Worm (Caenorhabditis elegans): ENCODE results near the gene C16D9.1.

C16D9.1 gene

DNA sequence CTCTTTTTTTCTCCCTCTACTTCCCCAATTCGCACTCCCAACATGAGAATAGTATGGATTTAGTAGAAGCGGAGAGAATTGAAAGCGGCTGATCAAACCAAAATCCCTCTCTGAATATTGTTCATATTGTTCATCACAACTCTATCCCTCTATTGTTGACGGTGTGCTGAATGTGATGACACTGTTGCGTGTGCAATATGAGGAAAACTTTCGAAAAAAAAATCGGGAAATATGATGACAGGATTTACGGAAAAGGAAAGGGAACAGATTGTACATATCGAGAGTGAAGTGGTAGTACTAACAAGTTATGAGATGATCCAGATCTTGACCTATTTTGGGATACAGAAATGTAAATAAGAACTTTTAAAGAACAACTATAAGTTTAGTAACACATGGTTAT lies 36.8 kb downstream of the C16D9.1 start, which contains the start of gene smex-1:
smex-1 (minus strand) TSS at position 101 of the 400 bp plus-strand sequence.
- TF ChIP-seq nhr-25 (tag; optimal IDR thresholded peaks at IDR 0.05), result no peak
- no peak for TF ChIP-seq ceh-16 (tag; optimal IDR thresholded peaks at IDR 0.05)
- TF ChIP-seq snpc-4 (tag; optimal IDR thresholded peaks at IDR 0.05), result no peak

ce11 chrV:8297504-8297903 lies 38.4 kb downstream of the C16D9.1 start, which contains the start of gene W02D7.4:
W02D7.4 (minus strand) TSS chrV:8297604.
- TF ChIP-seq blmp-1 (tag; optimal IDR thresholded peaks at IDR 0.05; ENCODE audit: insufficient read depth), result no peak

- TF ChIP-seq elt-1 (tag; optimal IDR thresholded peaks at IDR 0.05) (no peak), skn-1 (tag; optimal IDR thresholded peaks at IDR 0.05) (no peak), zag-1 (tag; optimal IDR thresholded peaks at IDR 0.05) (no peak), ama-1 (optimal IDR thresholded peaks at IDR 0.05) (no peak), egl-27 (tag; optimal IDR thresholded peaks at IDR 0.05) (no peak), nhr-237 (tag; optimal IDR thresholded peaks at IDR 0.05) (no peak), unc-62 (GFP tag; optimal IDR thresholded peaks at IDR 0.05) (no peak), blmp-1 (tag; optimal IDR thresholded peaks at IDR 0.05; ENCODE audit: insufficient read depth) (no peak), mab-5 (tag; optimal IDR thresholded peaks at IDR 0.05) (no peak), ztf-11 (tag; optimal IDR thresholded peaks at IDR 0.05) (no peak), nhr-10 (tag; optimal IDR thresholded peaks at IDR 0.05) (no peak), sem-4 (tag; optimal IDR thresholded peaks at IDR 0.05) (no peak), F13H6.1 (tag; optimal IDR thresholded peaks at IDR 0.05) (no peak), ceh-16 (tag; optimal IDR thresholded peaks at IDR 0.05) (no peak), nhr-21 (tag; optimal IDR thresholded peaks at IDR 0.05) (no peak), mbf-1 (tag; optimal IDR thresholded peaks at IDR 0.05) (no peak)
Measured at ce11 chrV:8299191-8299854, 40.2 kb downstream of the C16D9.1 start, which contains the start of gene W02D7.5. W02D7.5 (minus strand) TSS chrV:8299241.

ce11 chrV:8300935-8301535 lies 41.9 kb downstream of the C16D9.1 start, which contains the start of gene W02D7.6:
W02D7.6 (minus strand) TSS chrV:8301507.
- TF ChIP-seq sma-9 (GFP tag; optimal IDR thresholded peaks at IDR 0.05) (peak; percentile 23), sma-9 (tag; optimal IDR thresholded peaks at IDR 0.05) (no peak), crh-2 (tag; optimal IDR thresholded peaks at IDR 0.05) (peak; percentile 62), nhr-129 (tag; optimal IDR thresholded peaks at IDR 0.05) (peak; percentile 48), C34F6.9 (tag; optimal IDR thresholded peaks at IDR 0.05) (peak; percentile 46), nhr-237 (tag; optimal IDR thresholded peaks at IDR 0.05) (no peak), fos-1 (tag; optimal IDR thresholded peaks at IDR 0.05) (no peak), sem-4 (tag; optimal IDR thresholded peaks at IDR 0.05) (peak; percentile 13), lsy-2 (tag; optimal IDR thresholded peaks at IDR 0.05) (peak in 1 of 2 experiments; percentile 19)

ce11 chrV:8302522-8302921 lies 43.4 kb downstream of the C16D9.1 start, which contains the start of gene sel-9:
sel-9 (minus strand) TSS chrV:8302580.
- TF ChIP-seq blmp-1 (tag; optimal IDR thresholded peaks at IDR 0.05; ENCODE audit: insufficient read depth), result peak; percentile 6
- no peak for TF ChIP-seq ztf-1 (GFP tag; conservative IDR thresholded peaks at IDR 0.05)
- peak; percentile 19 for TF ChIP-seq lin-13 (GFP tag; optimal IDR thresholded peaks at IDR 0.05)
- no peak for TF ChIP-seq alr-1 (tag; optimal IDR thresholded peaks at IDR 0.05)
- TF ChIP-seq unc-55 (GFP tag; optimal IDR thresholded peaks at IDR 0.05), result peak; percentile 79
- TF ChIP-seq unc-62 (GFP tag; optimal IDR thresholded peaks at IDR 0.05), result no peak
- no peak for TF ChIP-seq sem-4 (tag; optimal IDR thresholded peaks at IDR 0.05)
- TF ChIP-seq Y55F3AM.14 (GFP tag; optimal IDR thresholded peaks at IDR 0.05), result no peak
- TF ChIP-seq nhr-6 (tag; optimal IDR thresholded peaks at IDR 0.05), result no peak
- TF ChIP-seq nhr-10 (tag; optimal IDR thresholded peaks at IDR 0.05), result no peak
- no peak for TF ChIP-seq nhr-11 (tag; optimal IDR thresholded peaks at IDR 0.05)
- TF ChIP-seq ceh-82 (tag; optimal IDR thresholded peaks at IDR 0.05), result no peak
- TF ChIP-seq nhr-129 (tag; optimal IDR thresholded peaks at IDR 0.05), result peak; percentile 45
- no peak for TF ChIP-seq unc-39 (tag; optimal IDR thresholded peaks at IDR 0.05)
- no peak for TF ChIP-seq zag-1 (tag; optimal IDR thresholded peaks at IDR 0.05)
- no peak for TF ChIP-seq lin-11 (tag; optimal IDR thresholded peaks at IDR 0.05)
- peak; percentile 57 for TF ChIP-seq C34F6.9 (tag; optimal IDR thresholded peaks at IDR 0.05)
- no peak for TF ChIP-seq peb-1 (tag; optimal IDR thresholded peaks at IDR 0.05)
- no peak for TF ChIP-seq mbf-1 (tag; optimal IDR thresholded peaks at IDR 0.05)
- TF ChIP-seq R02D3.7 (tag; optimal IDR thresholded peaks at IDR 0.05), result no peak
- no peak for TF ChIP-seq ceh-16 (tag; optimal IDR thresholded peaks at IDR 0.05)
- TF ChIP-seq elt-1 (tag; optimal IDR thresholded peaks at IDR 0.05), result no peak
- no peak for TF ChIP-seq dmd-4 (tag; optimal IDR thresholded peaks at IDR 0.05)
- no peak for TF ChIP-seq ztf-4 (tag; optimal IDR thresholded peaks at IDR 0.05)
- TF ChIP-seq ama-1 (optimal IDR thresholded peaks at IDR 0.05), result peak; percentile 3
- TF ChIP-seq ZK546.5 (tag; optimal IDR thresholded peaks at IDR 0.05), result no peak
- TF ChIP-seq nhr-77 (tag; optimal IDR thresholded peaks at IDR 0.05), result no peak
- no peak for TF ChIP-seq lin-39 (tag; optimal IDR thresholded peaks at IDR 0.05)
- no peak for TF ChIP-seq mdl-1 (tag; optimal IDR thresholded peaks at IDR 0.05)
- no peak for TF ChIP-seq skn-1 (tag; optimal IDR thresholded peaks at IDR 0.05)
- no peak for TF ChIP-seq nhr-25 (tag; optimal IDR thresholded peaks at IDR 0.05)
- TF ChIP-seq mab-5 (tag; optimal IDR thresholded peaks at IDR 0.05), result no peak
- TF ChIP-seq F13H6.1 (tag; optimal IDR thresholded peaks at IDR 0.05), result peak; percentile 10

Data from whole organism, L2 larva.